Fruit fly (Drosophila melanogaster) whole organism, embryonic: ENCODE results near the gene Mtl.

Experiments
- Asciz ChIP-seq: fragments of 200-800 bp; sonication (Bioruptor generic); optimal IDR thresholded peaks from 2 replicates; lab custom pipeline; 2017; ENCODE audit warnings: missing biosample characterization, mild to moderate bottlenecking, missing genetic modification characterization, missing genetic modification reagents
- Blimp-1 ChIP-seq: fragments of 200-800 bp; sonication (Bioruptor generic); optimal IDR thresholded peaks from 3 replicates; lab custom pipeline; 2018; ENCODE audit warnings: missing biosample characterization, missing genetic modification characterization, mild to moderate bottlenecking, moderate library complexity, missing genetic modification reagents
- CG10979 ChIP-seq: fragments of 200-800 bp; sonication (Bioruptor generic); optimal IDR thresholded peaks from 2 replicates; lab custom pipeline; 2018; ENCODE audit warnings: missing biosample characterization, mild to moderate bottlenecking, missing genetic modification characterization, moderate library complexity
- CG12236 ChIP-seq: fragments of 200-800 bp; sonication (Bioruptor generic); optimal IDR thresholded peaks from 2 replicates; lab custom pipeline; 2016; ENCODE audit warnings: missing biosample characterization, missing genetic modification characterization
- CG15073 ChIP-seq: fragments of 200-800 bp; sonication (Bioruptor generic); optimal IDR thresholded peaks from 2 replicates; lab custom pipeline; 2016; ENCODE audit warnings: missing biosample characterization, missing genetic modification characterization
- CG1603 ChIP-seq: fragments of 200-800 bp; sonication (Bioruptor generic); optimal IDR thresholded peaks from 2 replicates; lab custom pipeline; 2019; ENCODE audit warnings: missing biosample characterization, mild to moderate bottlenecking, missing genetic modification characterization, moderate library complexity
- CG16863 ChIP-seq: fragments of 200-800 bp; sonication (Bioruptor generic); optimal IDR thresholded peaks from 3 replicates; lab custom pipeline; 2016; ENCODE audit warnings: missing biosample characterization, missing genetic modification characterization
- CG17359 ChIP-seq: fragments of 200-800 bp; sonication (Bioruptor generic); optimal IDR thresholded peaks from 3 replicates; lab custom pipeline; 2018; ENCODE audit warnings: missing biosample characterization, mild to moderate bottlenecking, missing genetic modification characterization, moderate library complexity
- CG2120 ChIP-seq: fragments of 200-800 bp; sonication (Bioruptor generic); optimal IDR thresholded peaks from 3 replicates; lab custom pipeline; 2016; ENCODE audit warnings: missing biosample characterization, missing genetic modification characterization
- CG30431 ChIP-seq: fragments of 200-800 bp; sonication (Bioruptor generic); optimal IDR thresholded peaks from 2 replicates; lab custom pipeline; 2017; ENCODE audit warnings: missing biosample characterization, missing genetic modification characterization
- CG31365 ChIP-seq: fragments of 200-800 bp; sonication (Bioruptor generic); optimal IDR thresholded peaks from 2 replicates; lab custom pipeline; 2018; ENCODE audit warnings: missing biosample characterization, mild to moderate bottlenecking, missing genetic modification characterization
- CG4404 ChIP-seq: fragments of 200-800 bp; sonication (Bioruptor generic); IDR thresholded peaks from 2 replicates; pipeline ENCODE4 v1.3.6; 2022; ENCODE audit warnings: missing biosample characterization, missing genetic modification characterization
- CG4617 ChIP-seq: fragments of 200-800 bp; sonication (Bioruptor generic); optimal IDR thresholded peaks from 3 replicates; lab custom pipeline; 2016; ENCODE audit warnings: missing biosample characterization, missing genetic modification characterization, borderline replicate concordance
- CG4820 ChIP-seq: fragments of 200-800 bp; sonication (Bioruptor generic); optimal IDR thresholded peaks from 3 replicates; lab custom pipeline; 2016; ENCODE audit warnings: missing biosample characterization, missing genetic modification characterization
- CG6254 ChIP-seq: fragments of 200-800 bp; sonication (Bioruptor generic); optimal IDR thresholded peaks from 3 replicates; lab custom pipeline; 2017; ENCODE audit warnings: mild to moderate bottlenecking, missing biosample characterization, missing genetic modification reagents, missing genetic modification characterization
- CG6813 ChIP-seq: fragments of 200-800 bp; sonication (Bioruptor generic); optimal IDR thresholded peaks from 2 replicates; lab custom pipeline; 2017; ENCODE audit warnings: missing biosample characterization, missing genetic modification characterization, mild to moderate bottlenecking, moderate library complexity, missing genetic modification reagents
- CG8765 ChIP-seq: fragments of 200-800 bp; sonication (Bioruptor generic); IDR thresholded peaks from 2 replicates; pipeline ENCODE4 v1.3.6; 2022; ENCODE audit warnings: missing biosample characterization, missing genetic modification characterization
- CG8944 ChIP-seq: fragments of 200-800 bp; sonication (Bioruptor generic); optimal IDR thresholded peaks from 3 replicates; lab custom pipeline; 2016; ENCODE audit warnings: missing biosample characterization, missing genetic modification characterization
- Camta ChIP-seq: fragments of 200-800 bp; sonication (Bioruptor generic); optimal IDR thresholded peaks from 2 replicates; lab custom pipeline; 2016; ENCODE audit warnings: missing biosample characterization, missing genetic modification characterization
- Doc2 ChIP-seq: fragments of 200-800 bp; sonication (Bioruptor generic); IDR thresholded peaks from 2 replicates; pipeline ENCODE4 v1.3.6; 2022; ENCODE audit warnings: missing biosample characterization, missing genetic modification characterization
- Dp ChIP-seq: fragments of 200-800 bp; sonication (Bioruptor generic); optimal IDR thresholded peaks from 2 replicates; lab custom pipeline; 2018; ENCODE audit warnings: missing biosample characterization, mild to moderate bottlenecking, missing genetic modification characterization, moderate library complexity
- Hand ChIP-seq: fragments of 200-800 bp; sonication (Bioruptor generic); optimal IDR thresholded peaks from 2 replicates; lab custom pipeline; 2017; ENCODE audit warnings: mild to moderate bottlenecking, missing biosample characterization, missing genetic modification reagents, missing genetic modification characterization
- Hr3 ChIP-seq: fragments of 200-800 bp; sonication (Bioruptor generic); optimal IDR thresholded peaks from 3 replicates; lab custom pipeline; 2016; ENCODE audit warnings: missing biosample characterization, missing genetic modification characterization
- Hr78 ChIP-seq, 2 experiments: fragments of 200-800 bp in 1 of 2; fragments of >200 bp in 1 of 2; sonication (Bioruptor generic) in 1 of 2; optimal IDR thresholded peaks; 2 replicates each; lab custom pipeline; 2017 to 2019; ENCODE audit warnings: missing biosample characterization in 2 of 2, missing genetic modification characterization in 2 of 2, mild to moderate bottlenecking in 1 of 2, moderate library complexity in 1 of 2
- MBD-R2 ChIP-seq: fragments of 200-800 bp; sonication (Bioruptor generic); IDR thresholded peaks from 2 replicates; pipeline ENCODE4 v1.3.6; 2022; ENCODE audit warnings: missing biosample characterization, missing genetic modification characterization
- Mrtf ChIP-seq: fragments of 200-800 bp; sonication (Bioruptor generic); IDR thresholded peaks from 3 replicates; pipeline ENCODE4 v1.3.6; 2022; ENCODE audit warnings: missing biosample characterization, missing genetic modification characterization
- Pdp1 ChIP-seq, 2 experiments: fragments of 200-800 bp; sonication (Bioruptor generic); optimal IDR thresholded peaks; 3 replicates each; lab custom pipeline; 2016; ENCODE audit warnings: missing biosample characterization in 2 of 2, missing genetic modification characterization in 2 of 2, mild to moderate bottlenecking in 1 of 2, moderate library complexity in 1 of 2
- Side ChIP-seq: fragments of 200-800 bp; sonication (Bioruptor generic); optimal IDR thresholded peaks from 2 replicates; lab custom pipeline; 2016; ENCODE audit warnings: missing biosample characterization, missing genetic modification characterization
- Vsx1 ChIP-seq: fragments of 200-800 bp; sonication (Bioruptor generic); optimal IDR thresholded peaks from 2 replicates; lab custom pipeline; 2017; ENCODE audit warnings: missing biosample characterization, mild to moderate bottlenecking, missing genetic modification characterization, missing genetic modification reagents
- cato ChIP-seq: fragments of 200-800 bp; sonication (Bioruptor generic); optimal IDR thresholded peaks from 2 replicates; lab custom pipeline; 2016; ENCODE audit warnings: missing biosample characterization, missing genetic modification characterization, borderline replicate concordance
- dati ChIP-seq: fragments of 200-800 bp; sonication (Bioruptor generic); IDR thresholded peaks from 2 replicates; pipeline ENCODE4 v1.3.6; 2022; ENCODE audit warnings: missing biosample characterization, missing genetic modification characterization
- dpn ChIP-seq, 2 experiments: fragments of 200-800 bp; sonication (Bioruptor generic); optimal IDR thresholded peaks; 3 replicates each; lab custom pipeline; 2016; ENCODE audit warnings: missing biosample characterization in 2 of 2, missing genetic modification characterization in 2 of 2
- eyg ChIP-seq: fragments of 200-800 bp; sonication (Bioruptor generic); optimal IDR thresholded peaks from 3 replicates; lab custom pipeline; 2016; ENCODE audit warnings: missing biosample characterization, missing genetic modification characterization
- ham ChIP-seq: fragments of 200-800 bp; sonication (Bioruptor generic); IDR thresholded peaks from 2 replicates; pipeline ENCODE4 v1.3.6; 2022; ENCODE audit warnings: missing biosample characterization, missing genetic modification characterization
- jigr1 ChIP-seq: fragments of 200-800 bp; sonication (Bioruptor generic); IDR thresholded peaks from 3 replicates; pipeline ENCODE4 v1.3.6; 2022; ENCODE audit warnings: missing biosample characterization, missing genetic modification characterization
- kni ChIP-seq: fragments of 200-800 bp; sonication (Bioruptor generic); optimal IDR thresholded peaks from 3 replicates; lab custom pipeline; 2017; ENCODE audit warnings: mild to moderate bottlenecking, missing biosample characterization, missing genetic modification reagents, missing genetic modification characterization
- luna ChIP-seq: fragments of 200-800 bp; sonication (Bioruptor generic); optimal IDR thresholded peaks from 2 replicates; lab custom pipeline; 2016; ENCODE audit warnings: missing biosample characterization, missing genetic modification characterization
- mirr ChIP-seq: fragments of 200-800 bp; sonication (Bioruptor generic); optimal IDR thresholded peaks from 3 replicates; lab custom pipeline; 2018; ENCODE audit warnings: missing biosample characterization, mild to moderate bottlenecking, missing genetic modification characterization
- nerfin-2 ChIP-seq: fragments of 200-800 bp; sonication (Bioruptor generic); IDR thresholded peaks from 2 replicates; pipeline ENCODE4 v1.3.6; 2022; ENCODE audit warnings: missing biosample characterization, missing genetic modification characterization; ENCODE audit not compliant: partially characterized antibody
- oc ChIP-seq: fragments of 200-800 bp; sonication (Bioruptor generic); optimal IDR thresholded peaks from 2 replicates; lab custom pipeline; 2018; ENCODE audit warnings: missing biosample characterization, mild to moderate bottlenecking, missing genetic modification characterization, moderate library complexity
- pb ChIP-seq: fragments of 200-800 bp; sonication (Bioruptor generic); optimal IDR thresholded peaks from 3 replicates; lab custom pipeline; 2016; ENCODE audit warnings: missing biosample characterization, missing genetic modification characterization
- pnt ChIP-seq: fragments of 200-800 bp; sonication (Bioruptor generic); optimal IDR thresholded peaks from 3 replicates; lab custom pipeline; 2016; ENCODE audit warnings: missing biosample characterization, missing genetic modification characterization
- sd ChIP-seq: fragments of 200-800 bp; sonication (Bioruptor generic); optimal IDR thresholded peaks from 3 replicates; lab custom pipeline; 2018; ENCODE audit warnings: missing biosample characterization, mild to moderate bottlenecking, missing genetic modification characterization, moderate library complexity
- so ChIP-seq: fragments of 200-800 bp; sonication (Bioruptor generic); IDR thresholded peaks from 3 replicates; pipeline ENCODE4 v1.3.6; 2022; ENCODE audit warnings: missing biosample characterization, missing genetic modification characterization
- sug ChIP-seq: fragments of 200-800 bp; optimal IDR thresholded peaks from 2 replicates; lab custom pipeline; 2019; ENCODE audit warnings: missing biosample characterization, mild to moderate bottlenecking, missing genetic modification characterization, moderate library complexity
- tap ChIP-seq: fragments of 200-800 bp; optimal IDR thresholded peaks from 3 replicates; lab custom pipeline; 2019; ENCODE audit warnings: missing biosample characterization, mild to moderate bottlenecking, missing genetic modification characterization, moderate library complexity
- tll ChIP-seq, 2 experiments: fragments of 200-800 bp in 1 of 2; fragments of >200 bp in 1 of 2; sonication (Bioruptor generic) in 1 of 2; optimal IDR thresholded peaks; 2 replicates each; lab custom pipeline; 2017 to 2019; ENCODE audit warnings: missing biosample characterization in 2 of 2, missing genetic modification characterization in 2 of 2, mild to moderate bottlenecking in 1 of 2, moderate library complexity in 1 of 2
- vvl ChIP-seq: fragments of 200-800 bp; sonication (Bioruptor generic); IDR thresholded peaks from 2 replicates; pipeline ENCODE4 v1.3.6; 2022; ENCODE audit warnings: missing biosample characterization, missing genetic modification characterization
- wor ChIP-seq: fragments of 200-800 bp; sonication (Bioruptor generic); IDR thresholded peaks from 2 replicates; pipeline ENCODE4 v1.3.6; 2022; ENCODE audit warnings: missing biosample characterization, missing genetic modification characterization
- zen2 ChIP-seq: fragments of 200-800 bp; sonication (Bioruptor generic); IDR thresholded peaks from 3 replicates; pipeline ENCODE4 v1.3.6; 2022; ENCODE audit warnings: missing biosample characterization, missing genetic modification characterization; ENCODE audit not compliant: partially characterized antibody

Gene Mtl

DNA sequence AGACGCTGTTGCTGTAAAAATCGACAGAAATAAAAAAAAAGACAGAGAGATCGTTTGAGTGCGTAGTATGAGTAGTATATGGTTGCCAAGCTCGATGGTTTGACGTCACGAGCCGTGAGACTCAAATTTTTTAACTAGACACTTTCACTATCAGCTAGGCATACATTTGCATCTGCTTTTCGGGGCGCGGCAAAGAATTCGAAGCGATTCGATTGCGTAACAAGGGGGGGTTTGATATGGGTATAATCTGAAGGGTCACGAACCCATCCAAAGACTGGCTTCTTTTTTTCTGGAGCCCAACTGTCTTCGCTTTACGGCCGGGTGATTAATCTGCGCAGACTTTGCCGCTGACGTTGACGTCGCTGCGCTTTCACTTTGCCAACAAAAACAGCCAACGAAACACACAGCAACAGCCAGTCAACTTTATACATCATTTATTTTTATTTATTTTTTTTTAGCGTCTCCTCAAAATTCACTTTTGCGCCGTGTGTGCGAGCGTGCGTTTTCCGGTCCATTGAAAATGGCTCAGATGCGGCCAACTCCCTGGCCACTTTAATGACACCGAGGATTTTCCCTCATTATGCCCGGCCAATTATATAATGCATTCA, 42.5 kb upstream of the Mtl start:
- TF ChIP-seq CG6813 (no peak), eyg (no peak), Dp (GFP tag; lab: Kevin White, UChicago) (no peak), wor (GFP tag; lab: Robert Waterston, UW) (no peak), CG10979 (tag; lab: Kevin White, UChicago) (no peak), MBD-R2 (GFP tag; lab: Robert Waterston, UW) (no peak), Mrtf (GFP tag; lab: Robert Waterston, UW) (no peak), vvl (GFP tag; lab: Robert Waterston, UW) (peak; percentile 42; the same call in 1 of the 2 replicates), oc (tag; lab: Kevin White, UChicago) (peak; percentile 62), Hr78 (GFP tag; optimal IDR thresholded peaks at IDR 0.05; lab: Kevin White, UChicago) (peak in 1 of 2 experiments; percentile 69), Asciz (GFP tag; lab: Kevin White, UChicago) (no peak), sug (tag; lab: Kevin White, UChicago) (no peak), CG6254 (no peak), nerfin-2 (GFP tag; lab: Robert Waterston, UW) (no peak), CG12236 (GFP tag; lab: Kevin White, UChicago) (no peak), tll (GFP tag; optimal IDR thresholded peaks at IDR 0.05; lab: Kevin White, UChicago) (no peak), CG15073 (GFP tag; lab: Kevin White, UChicago) (no peak), Blimp-1 (GFP tag; lab: Kevin White, UChicago) (peak; percentile 88), CG2120 (GFP tag; lab: Kevin White, UChicago) (no peak), luna (no peak), CG4404 (no peak), dati (no peak), CG4617 (GFP tag; lab: Kevin White, UChicago) (no peak), CG31365 (tag; lab: Kevin White, UChicago) (no peak), CG4820 (GFP tag; lab: Kevin White, UChicago) (no peak), dpn (GFP tag; optimal IDR thresholded peaks at IDR 0.05; lab: Kevin White, UChicago) (no peak), Side (GFP tag; lab: Kevin White, UChicago) (no peak), Hand (GFP tag; lab: Kevin White, UChicago) (no peak), sd (tag; lab: Kevin White, UChicago) (peak; percentile 27), Pdp1 (GFP tag; optimal IDR thresholded peaks at IDR 0.05; lab: Kevin White, UChicago) (peak in 1 of 2 experiments; percentile 37), zen2 (GFP tag; lab: Robert Waterston, UW) (no peak), jigr1 (GFP tag; lab: Robert Waterston, UW) (no peak), CG30431 (GFP tag; lab: Kevin White, UChicago) (no peak), pb (GFP tag; lab: Kevin White, UChicago) (no peak), Doc2 (GFP tag; lab: Robert Waterston, UW) (no peak), CG8765 (no peak), kni (GFP tag; lab: Kevin White, UChicago) (no peak), cato (GFP tag; lab: Kevin White, UChicago) (no peak), Vsx1 (no peak), CG16863 (GFP tag; lab: Kevin White, UChicago) (no peak), Camta (GFP tag; lab: Kevin White, UChicago) (no peak), pnt (GFP tag; lab: Kevin White, UChicago) (no peak), Hr3 (no peak), ham (GFP tag; lab: Robert Waterston, UW) (no peak), CG8944 (GFP tag; lab: Kevin White, UChicago) (no peak), tap (tag; lab: Kevin White, UChicago) (no peak), CG1603 (tag; lab: Kevin White, UChicago) (no peak), CG17359 (tag; lab: Kevin White, UChicago) (no peak), so (GFP tag; lab: Robert Waterston, UW) (no peak), mirr (GFP tag; lab: Kevin White, UChicago) (no peak)
